Worm (Caenorhabditis elegans) whole organism, L4 larva: ENCODE measurements around the gene str-193.

Experiments used
- D1046.2 ChIP-seq: fragments of 200-800 bp; sonication (Bioruptor generic); IDR thresholded peaks from 2 replicates; pipeline ENCODE4 v1.3.6; 2022; ENCODE audit warnings: missing genetic modification characterization, missing compliant biosample characterization
- F26F4.8 ChIP-seq: fragments of 200-800 bp; sonication (Bioruptor generic); conservative IDR thresholded peaks from 2 replicates; pipeline ENCODE4 v1.3.6; 2022; ENCODE audit warnings: missing genetic modification characterization, missing compliant biosample characterization
- F49E8.2 ChIP-seq: sonication (generic microtip); optimal IDR thresholded peaks from 2 replicates; lab custom pipeline; 2016; ENCODE audit warnings: missing compliant biosample characterization, mild to moderate bottlenecking, missing genetic modification characterization, borderline replicate concordance
- T20F7.1 ChIP-seq: fragments of 200-800 bp; sonication (Bioruptor generic); optimal IDR thresholded peaks from 2 replicates; lab custom pipeline; 2018; ENCODE audit warnings: mild to moderate bottlenecking, missing genetic modification characterization, missing compliant biosample characterization
- Y105C5A.15 ChIP-seq: fragments of 200-800 bp; sonication (Bioruptor generic); IDR thresholded peaks from 2 replicates; pipeline ENCODE4 v1.3.6; 2022; ENCODE audit warnings: missing genetic modification characterization, missing compliant biosample characterization
- Y48G9A.11 ChIP-seq: fragments of 200-800 bp; sonication (Bioruptor generic); IDR thresholded peaks from 2 replicates; pipeline ENCODE4 v1.3.6; 2022; ENCODE audit warnings: missing genetic modification reagents, missing genetic modification characterization, missing compliant biosample characterization
- Y5F2A.4 ChIP-seq: fragments of 200-800 bp; sonication (Bioruptor generic); optimal IDR thresholded peaks from 2 replicates; lab custom pipeline; 2018; ENCODE audit warnings: mild to moderate bottlenecking, missing genetic modification characterization, missing compliant biosample characterization
- aha-1 ChIP-seq: fragments of 150-350 bp; peaks from one replicate; lab custom pipeline; 2014; ENCODE audit warnings: missing biosample characterization, missing genetic modification characterization
- arid-1 ChIP-seq: fragments of 200-800 bp; sonication (Bioruptor generic); conservative IDR thresholded peaks from 2 replicates; pipeline ENCODE4 v1.3.6; 2022; ENCODE audit warnings: missing genetic modification reagents, missing genetic modification characterization, missing compliant biosample characterization
- ceh-28 ChIP-seq: fragments of 150-350 bp; optimal IDR thresholded peaks from 2 replicates; lab custom pipeline; 2014; ENCODE audit warnings: missing biosample characterization, missing genetic modification reagents, missing genetic modification characterization
- ceh-32 ChIP-seq: sonication (generic microtip); optimal IDR thresholded peaks from 2 replicates; lab custom pipeline; 2016; ENCODE audit warnings: mild to moderate bottlenecking, missing genetic modification characterization, missing compliant biosample characterization; ENCODE audit not compliant: poor library complexity
- ceh-82 ChIP-seq: sonication (generic microtip); optimal IDR thresholded peaks from 2 replicates; lab custom pipeline; 2017; ENCODE audit warnings: missing biosample characterization, missing genetic modification characterization
- ces-1 ChIP-seq: fragments of 150-350 bp; sonication (generic microtip); optimal IDR thresholded peaks from 4 replicates; lab custom pipeline; 2014; ENCODE audit warnings: missing biosample characterization, missing genetic modification reagents, missing genetic modification characterization
- daf-19 ChIP-seq: fragments of 200-800 bp; sonication (Bioruptor generic); conservative IDR thresholded peaks from 2 replicates; pipeline ENCODE4 v1.3.6; 2022; ENCODE audit warnings: missing genetic modification characterization, missing compliant biosample characterization
- dmd-9 ChIP-seq: fragments of 200-800 bp; sonication (Bioruptor generic); IDR thresholded peaks from 2 replicates; pipeline ENCODE4 v1.3.6; 2022; ENCODE audit warnings: missing genetic modification reagents, missing genetic modification characterization, missing compliant biosample characterization
- duxl-1 ChIP-seq: sonication (generic microtip); optimal IDR thresholded peaks from 2 replicates; lab custom pipeline; 2016; ENCODE audit warnings: mild to moderate bottlenecking, missing genetic modification characterization, moderate library complexity, missing compliant biosample characterization; ENCODE audit not compliant: poor library complexity
- dve-1 ChIP-seq: sonication (generic microtip); optimal IDR thresholded peaks from 2 replicates; lab custom pipeline; 2017; ENCODE audit warnings: antibody characterized with exemption, mild to moderate bottlenecking, missing genetic modification characterization, missing compliant biosample characterization; ENCODE audit not compliant: insufficient read depth
- egl-27 ChIP-seq: sonication (generic microtip); optimal IDR thresholded peaks from 3 replicates; lab custom pipeline; 2017; ENCODE audit warnings: missing biosample characterization, missing genetic modification reagents, missing genetic modification characterization
- hlh-11 ChIP-seq: fragments of 200-800 bp; sonication (Bioruptor generic); optimal IDR thresholded peaks from 2 replicates; lab custom pipeline; 2018; ENCODE audit warnings: mild to moderate bottlenecking, missing genetic modification characterization, missing compliant biosample characterization
- hmg-1.1 ChIP-seq: fragments of 200-800 bp; sonication (Bioruptor generic); IDR thresholded peaks from 2 replicates; pipeline ENCODE4 v1.3.6; 2022; ENCODE audit warnings: missing genetic modification reagents, missing genetic modification characterization, missing compliant biosample characterization
- mdt-29 ChIP-seq: fragments of 200-800 bp; sonication (Bioruptor generic); IDR thresholded peaks from 2 replicates; pipeline ENCODE4 v1.3.6; 2022; ENCODE audit warnings: missing genetic modification reagents, missing genetic modification characterization, missing compliant biosample characterization
- mes-2 ChIP-seq: sonication (generic microtip); optimal IDR thresholded peaks from 2 replicates; lab custom pipeline; 2016; ENCODE audit warnings: missing genotype, mild to moderate bottlenecking, missing genetic modification characterization, missing compliant biosample characterization; ENCODE audit not compliant: poor library complexity, severe bottlenecking
- nhr-10 ChIP-seq: fragments of 150-350 bp; optimal IDR thresholded peaks from 2 replicates; lab custom pipeline; 2014; ENCODE audit warnings: missing biosample characterization, missing genetic modification characterization
- nhr-11 ChIP-seq: fragments of 150-350 bp; optimal IDR thresholded peaks from 2 replicates; lab custom pipeline; 2014; ENCODE audit warnings: missing biosample characterization, missing genetic modification characterization
- nhr-111 ChIP-seq: fragments of 200-800 bp; sonication (Bioruptor generic); optimal IDR thresholded peaks from 2 replicates; lab custom pipeline; 2018; ENCODE audit warnings: mild to moderate bottlenecking, missing genetic modification characterization, missing compliant biosample characterization
- nhr-28 ChIP-seq: fragments of 150-350 bp; optimal IDR thresholded peaks from 2 replicates; lab custom pipeline; 2014; ENCODE audit warnings: missing biosample characterization, missing genetic modification characterization
- nhr-42 ChIP-seq: fragments of 200-800 bp; sonication (Bioruptor generic); IDR thresholded peaks from 2 replicates; pipeline ENCODE4 v1.3.6; 2022; ENCODE audit warnings: missing genetic modification characterization, missing compliant biosample characterization
- nhr-48 ChIP-seq: sonication (generic microtip); optimal IDR thresholded peaks from 2 replicates; lab custom pipeline; 2016; ENCODE audit warnings: mild to moderate bottlenecking, missing genetic modification characterization, missing compliant biosample characterization
- nhr-6 ChIP-seq: fragments of 150-350 bp; optimal IDR thresholded peaks from 2 replicates; lab custom pipeline; 2014; ENCODE audit warnings: missing biosample characterization, missing genetic modification characterization
- nhr-76 ChIP-seq: fragments of 150-350 bp; optimal IDR thresholded peaks from 2 replicates; lab custom pipeline; 2014; ENCODE audit warnings: missing biosample characterization, missing genetic modification characterization
- pqm-1 ChIP-seq: sonication (generic microtip); optimal IDR thresholded peaks from 2 replicates; lab custom pipeline; 2017; ENCODE audit warnings: missing biosample characterization, missing genetic modification characterization
- sdz-12 ChIP-seq: fragments of 200-800 bp; sonication (Bioruptor generic); optimal IDR thresholded peaks from 2 replicates; lab custom pipeline; 2018; ENCODE audit warnings: mild to moderate bottlenecking, missing genetic modification characterization, missing compliant biosample characterization
- set-16 ChIP-seq: fragments of 200-800 bp; sonication (Bioruptor generic); IDR thresholded peaks from 2 replicates; pipeline ENCODE4 v1.3.6; 2022; ENCODE audit warnings: missing genetic modification reagents, missing genetic modification characterization, missing compliant biosample characterization
- unc-130 ChIP-seq: sonication (generic microtip); optimal IDR thresholded peaks from 2 replicates; lab custom pipeline; 2016; ENCODE audit warnings: missing genetic modification reagents, missing genetic modification characterization, missing compliant biosample characterization

str-193 gene

DNA sequence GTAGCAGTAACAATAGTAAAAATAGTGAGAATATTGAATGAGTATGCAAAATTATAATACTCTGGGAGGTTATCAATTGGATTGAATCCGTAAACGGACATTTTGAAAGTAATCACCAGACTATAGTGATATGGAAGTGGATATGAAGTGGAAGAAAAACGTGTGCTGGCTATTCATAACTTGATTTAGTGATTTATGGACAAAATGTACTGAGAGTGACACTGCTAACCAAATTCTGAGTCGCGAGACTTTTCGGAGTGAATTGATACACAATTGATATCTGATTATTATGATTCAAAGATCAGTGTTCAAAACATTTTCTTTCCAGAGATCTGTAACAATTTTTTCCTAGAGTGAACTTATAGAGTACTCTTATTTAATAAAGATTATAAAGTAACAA lies 14.3 kb upstream of the str-193 start, which contains the start of gene sru-38:
sru-38 (minus strand) TSS at position 101 of the 400 bp plus-strand sequence.
- TF ChIP-seq ceh-32 (tag; lab: Kevin White, UChicago) (no peak), hlh-11 (tag; lab: Kevin White, UChicago) (no peak)

DNA sequence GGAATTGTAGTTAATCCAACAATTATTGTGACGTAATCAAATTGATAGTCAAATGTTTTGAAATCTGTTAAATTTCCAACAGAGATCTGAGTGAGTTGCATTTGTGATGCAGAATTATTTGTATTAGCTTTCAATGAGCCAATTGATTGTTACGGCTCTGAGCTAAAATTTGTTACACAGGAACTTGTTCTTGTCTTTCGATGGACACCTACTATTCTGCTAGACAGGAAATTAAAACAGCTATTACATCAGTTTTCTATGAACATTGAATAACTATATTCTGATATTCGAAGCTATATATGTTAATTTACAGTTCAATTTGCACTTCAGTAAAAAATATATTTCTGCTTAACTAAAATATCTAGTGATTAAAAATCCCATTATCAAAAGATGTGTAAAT lies 12.3 kb upstream of the str-193 start, which contains the start of gene sru-40:
sru-40 (minus strand) TSS at position 101 of the 400 bp plus-strand sequence.
- TF ChIP-seq T20F7.1 (GFP tag; lab: Kevin White, UChicago) = no peak
- no peak for TF ChIP-seq nhr-6 (tag; lab: Kevin White, UChicago)
- TF ChIP-seq duxl-1 = no peak
- TF ChIP-seq nhr-48 (tag; lab: Kevin White, UChicago) = no peak
- no peak for TF ChIP-seq mdt-29 (GFP tag; lab: Robert Waterston, UW)
- TF ChIP-seq mes-2 = no peak
- no peak for TF ChIP-seq Y105C5A.15
- TF ChIP-seq F26F4.8 (GFP tag; lab: Robert Waterston, UW) = no peak

DNA sequence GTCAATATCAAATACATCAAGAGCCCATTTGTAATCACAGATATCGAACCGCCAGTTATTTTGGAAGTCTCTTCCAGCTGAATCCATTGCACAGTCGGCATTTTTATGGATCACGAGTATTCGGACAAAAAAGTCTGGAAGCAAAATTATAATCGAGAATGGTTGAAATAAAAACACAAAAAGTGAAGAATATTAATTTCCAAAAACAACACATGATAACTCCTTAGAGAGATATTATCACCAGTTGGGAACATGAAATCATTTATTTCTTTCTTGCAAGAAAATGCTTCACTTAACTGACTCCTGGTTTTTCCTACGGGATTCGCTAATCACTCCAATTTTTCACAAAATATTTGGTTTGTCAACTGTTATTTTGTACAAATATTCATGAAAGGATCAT lies 2.5 kb upstream of the str-193 start, which contains the start of gene str-2:
str-2 (minus strand) TSS at position 101 of the 400 bp plus-strand sequence.
- TF ChIP-seq unc-130 (GFP tag; lab: Kevin White, UChicago) (no peak), daf-19 (GFP tag; lab: Robert Waterston, UW) (no peak)

DNA sequence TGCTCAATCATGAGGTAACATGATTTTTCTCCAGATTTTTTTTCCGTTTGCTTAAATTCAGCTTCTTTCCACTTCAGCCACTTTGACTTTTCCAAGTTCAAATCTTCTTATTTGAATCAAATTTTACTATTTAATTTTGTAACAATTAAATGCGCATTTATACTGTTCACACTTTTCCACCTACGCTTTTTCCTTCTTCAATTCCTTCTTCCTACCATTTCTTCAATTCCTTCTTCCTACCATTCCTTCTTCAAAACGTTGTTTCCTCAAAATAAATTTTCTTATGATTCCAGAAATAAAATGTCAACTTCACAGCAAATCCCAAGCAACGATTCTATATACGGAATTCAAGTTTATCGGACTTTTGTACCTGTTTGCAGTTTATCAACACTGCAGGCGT lies 5.2 kb downstream of the str-193 start, which contains the start of gene sru-31:
sru-31 (plus strand) TSS at position 301 of the 400 bp plus-strand sequence.
- TF ChIP-seq nhr-28 (tag; lab: Kevin White, UChicago) (no peak), Y48G9A.11 (no peak), arid-1 (no peak)

DNA sequence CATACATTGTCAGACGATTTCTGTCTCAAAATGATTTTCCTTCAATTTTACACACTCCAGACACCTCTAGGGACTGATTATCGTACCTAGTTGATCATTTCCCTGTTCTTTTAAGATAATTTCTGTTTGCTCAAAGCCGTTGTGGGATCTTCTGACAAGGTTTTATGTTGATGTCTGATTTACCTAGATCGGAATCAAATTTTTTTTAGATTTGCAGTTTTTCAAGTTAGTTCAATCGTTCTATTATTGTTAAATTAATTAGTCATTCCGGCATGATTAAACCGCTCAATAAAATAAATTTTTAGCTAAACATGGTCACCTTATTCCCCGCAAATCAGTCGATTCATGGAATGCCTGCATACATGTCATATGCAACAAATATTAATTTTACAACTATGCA lies 8.1 kb downstream of the str-193 start, which contains the start of gene sru-30:
sru-30 (plus strand) TSS at position 301 of the 400 bp plus-strand sequence.
- TF ChIP-seq nhr-42 (GFP tag; lab: Robert Waterston, UW) = no peak
- TF ChIP-seq Y5F2A.4 (GFP tag; lab: Kevin White, UChicago) = no peak
- no peak for TF ChIP-seq D1046.2 (GFP tag; lab: Robert Waterston, UW)
- TF ChIP-seq hmg-1.1 (GFP tag; lab: Robert Waterston, UW) = no peak
- TF ChIP-seq mdt-29 (GFP tag; lab: Robert Waterston, UW) = no peak
- no peak for TF ChIP-seq nhr-76 (tag; lab: Kevin White, UChicago)
- no peak for TF ChIP-seq ces-1 (GFP tag; lab: Kevin White, UChicago)
- TF ChIP-seq nhr-10 = no peak
- no peak for TF ChIP-seq mes-2

DNA sequence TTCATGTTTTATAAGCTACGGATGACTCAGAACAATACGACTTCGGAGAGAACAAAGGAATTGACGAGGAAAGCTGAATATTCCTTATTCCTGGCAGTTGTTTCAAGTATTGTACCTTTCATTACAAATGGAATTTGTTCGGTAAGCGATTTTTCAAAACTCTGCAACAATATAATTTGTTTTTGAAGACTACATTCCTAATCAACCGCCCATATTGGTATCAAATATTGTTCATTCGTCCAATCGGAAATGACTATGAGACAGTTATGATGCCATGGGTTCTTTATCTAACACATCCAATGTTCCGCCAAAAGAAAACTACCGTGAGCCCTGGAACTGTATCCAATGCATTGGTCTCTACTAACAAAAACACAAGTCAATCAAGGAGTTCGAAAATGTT lies 9.4 kb downstream of the str-193 start:
- TF ChIP-seq dve-1 (tag; lab: Kevin White, UChicago) = no peak
- TF ChIP-seq aha-1 (tag; lab: Kevin White, UChicago) = peak; percentile 93

DNA sequence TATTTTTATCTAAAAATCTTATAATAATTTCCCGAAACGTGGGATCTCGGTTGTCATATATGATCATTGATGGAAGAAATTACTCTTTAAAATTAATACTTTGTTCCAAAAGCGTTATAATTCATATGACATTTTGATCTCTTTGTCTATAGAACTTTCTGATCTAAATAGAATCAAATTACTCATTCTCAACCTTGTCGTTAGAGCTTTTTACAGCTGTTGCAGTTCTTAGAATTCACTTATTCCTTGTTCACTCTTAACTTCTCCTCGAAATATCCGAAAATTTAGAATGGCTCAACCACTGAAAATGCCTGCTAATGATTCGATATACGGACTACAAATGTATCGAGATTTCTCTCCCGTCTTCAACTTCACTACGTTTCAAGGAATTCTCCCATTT lies 10.5 kb downstream of the str-193 start, which contains the start of gene sru-29:
sru-29 (plus strand) TSS at position 301 of the 400 bp plus-strand sequence.
- no peak for TF ChIP-seq egl-27 (tag; lab: Kevin White, UChicago)
- no peak for TF ChIP-seq unc-130 (GFP tag; lab: Kevin White, UChicago)
- no peak for TF ChIP-seq pqm-1 (tag; lab: Kevin White, UChicago)
- no peak for TF ChIP-seq sdz-12 (GFP tag; lab: Kevin White, UChicago)
- TF ChIP-seq duxl-1 = no peak
- TF ChIP-seq ceh-28 (tag; lab: Kevin White, UChicago) = no peak
- no peak for TF ChIP-seq dmd-9 (GFP tag; lab: Robert Waterston, UW)
- no peak for TF ChIP-seq F49E8.2
- TF ChIP-seq set-16 (GFP tag; lab: Robert Waterston, UW) = no peak
- TF ChIP-seq ceh-82 (tag; lab: Kevin White, UChicago) = no peak
- TF ChIP-seq Y48G9A.11 = no peak
- no peak for TF ChIP-seq nhr-11 (tag; lab: Kevin White, UChicago)
- no peak for TF ChIP-seq nhr-111 (GFP tag; lab: Kevin White, UChicago)
- TF ChIP-seq arid-1 = no peak
